Fruit fly (Drosophila melanogaster) whole organism, embryonic: Measurements from ENCODE around the gene Rpt6.
A peak's percentile ranks its signal among the peaks of the same experiment; 100 is the strongest.

Source experiments
- Atf-2 ChIP-seq: fragments of 200-800 bp; sonication (Bioruptor generic); optimal IDR thresholded peaks from 2 replicates; lab custom pipeline; 2016; ENCODE audit warnings: missing biosample characterization, missing genetic modification characterization
- Awh ChIP-seq: fragments of 200-800 bp; sonication (Bioruptor generic); IDR thresholded peaks from 2 replicates; pipeline ENCODE4, ENCODE4 v1.3.6; 2022; ENCODE audit warnings: missing biosample characterization, missing genetic modification characterization
- BtbVII ChIP-seq: fragments of 200-800 bp; sonication (Bioruptor generic); optimal IDR thresholded peaks from 3 replicates; lab custom pipeline; 2017; ENCODE audit warnings: missing biosample characterization, mild to moderate bottlenecking, missing genetic modification characterization
- CG10366 ChIP-seq: fragments of 200-800 bp; sonication (Bioruptor generic); IDR thresholded peaks from 2 replicates; pipeline ENCODE4 v1.3.6; 2022; ENCODE audit warnings: missing biosample characterization, missing genetic modification characterization
- CG12299 ChIP-seq: fragments of 200-800 bp; sonication (Bioruptor generic); optimal IDR thresholded peaks from 2 replicates; lab custom pipeline; 2018; ENCODE audit warnings: missing biosample characterization, mild to moderate bottlenecking, missing genetic modification characterization
- CG1233 ChIP-seq: fragments of 200-800 bp; sonication (Bioruptor generic); optimal IDR thresholded peaks from 4 replicates; lab custom pipeline; 2018; ENCODE audit warnings: missing biosample characterization, mild to moderate bottlenecking, missing genetic modification characterization
- CG14050 ChIP-seq: fragments of 200-800 bp; sonication (Bioruptor generic); IDR thresholded peaks from 3 replicates; pipeline ENCODE4 v1.3.6; 2022; ENCODE audit warnings: missing biosample characterization, missing genetic modification characterization
- CG14667 ChIP-seq: fragments of 200-800 bp; sonication (Bioruptor generic); IDR thresholded peaks from 2 replicates; pipeline ENCODE4 v1.3.6; 2022; ENCODE audit warnings: missing biosample characterization, missing genetic modification characterization
- CG15011 ChIP-seq: fragments of 200-800 bp; sonication (Bioruptor generic); optimal IDR thresholded peaks from 3 replicates; lab custom pipeline; 2018; ENCODE audit warnings: missing biosample characterization, mild to moderate bottlenecking, missing genetic modification characterization
- CG15696 ChIP-seq: fragments of 200-800 bp; sonication (Bioruptor generic); optimal IDR thresholded peaks from 2 replicates; lab custom pipeline; 2019; ENCODE audit warnings: missing biosample characterization, mild to moderate bottlenecking, missing genetic modification characterization, moderate library complexity
- CG1647 ChIP-seq: fragments of 200-800 bp; sonication (Bioruptor generic); optimal IDR thresholded peaks from 3 replicates; lab custom pipeline; 2016; ENCODE audit warnings: missing biosample characterization, missing genetic modification characterization
- CG1832 ChIP-seq: fragments of 200-800 bp; sonication (Bioruptor generic); optimal IDR thresholded peaks from 2 replicates; lab custom pipeline; 2017; ENCODE audit warnings: missing biosample characterization, mild to moderate bottlenecking, missing genetic modification characterization, inconsistent platforms
- CG2875 ChIP-seq: fragments of 200-800 bp; sonication (Bioruptor generic); optimal IDR thresholded peaks from 2 replicates; lab custom pipeline; 2017; ENCODE audit warnings: missing biosample characterization, mild to moderate bottlenecking, missing genetic modification characterization, missing genetic modification reagents
- CG30020 ChIP-seq: fragments of 200-800 bp; optimal IDR thresholded peaks from 2 replicates; lab custom pipeline; 2019; ENCODE audit warnings: missing biosample characterization, mild to moderate bottlenecking, missing genetic modification characterization, moderate library complexity
- CG3163 ChIP-seq: fragments of 200-800 bp; sonication (Bioruptor generic); optimal IDR thresholded peaks from 3 replicates; lab custom pipeline; 2016; ENCODE audit warnings: missing biosample characterization, missing genetic modification characterization
- CG3407 ChIP-seq: fragments of 200-800 bp; sonication (Bioruptor generic); optimal IDR thresholded peaks from 2 replicates; lab custom pipeline; 2018; ENCODE audit warnings: missing biosample characterization, mild to moderate bottlenecking, missing genetic modification characterization
- CG43689 ChIP-seq: fragments of 200-800 bp; sonication (Bioruptor generic); IDR thresholded peaks from 2 replicates; pipeline ENCODE4 v1.3.6; 2022; ENCODE audit warnings: missing biosample characterization, missing genetic modification characterization
- CG6791 ChIP-seq: fragments of 200-800 bp; sonication (Bioruptor generic); IDR thresholded peaks from 3 replicates; pipeline ENCODE4 v1.3.6; 2022; ENCODE audit warnings: missing biosample characterization, missing genetic modification characterization; ENCODE audit not compliant: partially characterized antibody
- CG6854 ChIP-seq: fragments of 200-800 bp; sonication (Bioruptor generic); optimal IDR thresholded peaks from 3 replicates; lab custom pipeline; 2017; ENCODE audit warnings: missing biosample characterization, mild to moderate bottlenecking, missing genetic modification characterization
- CG9817 ChIP-seq: fragments of 200-800 bp; sonication (Bioruptor generic); optimal IDR thresholded peaks from 2 replicates; lab custom pipeline; 2018; ENCODE audit warnings: missing biosample characterization, mild to moderate bottlenecking, missing genetic modification characterization, moderate library complexity
- Camta ChIP-seq: fragments of 200-800 bp; sonication (Bioruptor generic); optimal IDR thresholded peaks from 2 replicates; lab custom pipeline; 2016; ENCODE audit warnings: missing biosample characterization, missing genetic modification characterization
- HHEX ChIP-seq: fragments of 200-800 bp; sonication (Bioruptor generic); optimal IDR thresholded peaks from 3 replicates; lab custom pipeline; 2017; ENCODE audit warnings: missing biosample characterization, mild to moderate bottlenecking, missing genetic modification characterization, missing genetic modification reagents
- Hr51 ChIP-seq, 2 experiments: fragments of 200-800 bp; sonication (Bioruptor generic); optimal IDR thresholded peaks; 2 replicates in 1 of 2; 3 replicates in 1 of 2; lab custom pipeline; 2016 to 2018; ENCODE audit warnings: missing biosample characterization in 2 of 2, missing genetic modification characterization in 2 of 2, mild to moderate bottlenecking in 1 of 2, moderate library complexity in 1 of 2
- Lhr ChIP-seq: fragments of 200-800 bp; sonication (Bioruptor generic); optimal IDR thresholded peaks from 3 replicates; lab custom pipeline; 2017; ENCODE audit warnings: mild to moderate bottlenecking, missing biosample characterization, missing genetic modification reagents, missing genetic modification characterization
- Side ChIP-seq: fragments of 200-800 bp; sonication (Bioruptor generic); optimal IDR thresholded peaks from 2 replicates; lab custom pipeline; 2016; ENCODE audit warnings: missing biosample characterization, missing genetic modification characterization
- Six4 ChIP-seq: fragments of 200-800 bp; sonication (Bioruptor generic); optimal IDR thresholded peaks from 2 replicates; lab custom pipeline; 2016; ENCODE audit warnings: missing biosample characterization, missing genetic modification characterization
- abd-A ChIP-seq: fragments of 200-800 bp; sonication (Bioruptor generic); optimal IDR thresholded peaks from 3 replicates; lab custom pipeline; 2019; ENCODE audit warnings: missing biosample characterization, mild to moderate bottlenecking, missing genetic modification characterization, moderate library complexity
- amos ChIP-seq: fragments of 200-800 bp; sonication (Bioruptor generic); IDR thresholded peaks from 2 replicates; pipeline ENCODE4 v1.3.6; 2022; ENCODE audit warnings: missing biosample characterization, missing genetic modification characterization; ENCODE audit not compliant: partially characterized antibody
- ase ChIP-seq: fragments of 200-800 bp; sonication (Bioruptor generic); IDR thresholded peaks from 3 replicates; pipeline ENCODE4 v1.3.6; 2022; ENCODE audit warnings: missing biosample characterization, missing genetic modification characterization
- az2 ChIP-seq: fragments of 200-800 bp; sonication (Bioruptor generic); optimal IDR thresholded peaks from 3 replicates; lab custom pipeline; 2016; ENCODE audit warnings: missing biosample characterization, missing genetic modification characterization
- cg ChIP-seq: fragments of 200-800 bp; sonication (Bioruptor generic); optimal IDR thresholded peaks from 3 replicates; lab custom pipeline; 2019; ENCODE audit warnings: missing biosample characterization, mild to moderate bottlenecking, missing genetic modification characterization, moderate library complexity
- chm ChIP-seq: fragments of 200-800 bp; sonication (Bioruptor generic); IDR thresholded peaks from 2 replicates; pipeline ENCODE4 v1.3.6; 2022; ENCODE audit warnings: missing biosample characterization, missing genetic modification characterization
- dpn ChIP-seq, 2 experiments: fragments of 200-800 bp; sonication (Bioruptor generic); optimal IDR thresholded peaks; 3 replicates each; lab custom pipeline; 2016; ENCODE audit warnings: missing biosample characterization in 2 of 2, missing genetic modification characterization in 2 of 2
- ems ChIP-seq: fragments of 200-800 bp; sonication (Bioruptor generic); optimal IDR thresholded peaks from 3 replicates; lab custom pipeline; 2016; ENCODE audit warnings: missing biosample characterization, missing genetic modification characterization
- gfzf ChIP-seq: fragments of 200-800 bp; sonication (Bioruptor generic); optimal IDR thresholded peaks from 2 replicates; lab custom pipeline; 2016; ENCODE audit warnings: missing biosample characterization, mild to moderate bottlenecking, missing genetic modification characterization, moderate library complexity
- gro ChIP-seq: fragments of 200-800 bp; sonication (Bioruptor generic); optimal IDR thresholded peaks from 2 replicates; lab custom pipeline; 2016; ENCODE audit warnings: missing biosample characterization, missing genetic modification characterization
- h ChIP-seq: fragments of >200 bp; optimal IDR thresholded peaks from 2 replicates; lab custom pipeline; 2017
- ken ChIP-seq: fragments of 200-800 bp; sonication (Bioruptor generic); IDR thresholded peaks from 3 replicates; pipeline ENCODE4 v1.3.6; 2022; ENCODE audit warnings: missing biosample characterization, missing genetic modification characterization
- lilli ChIP-seq: fragments of 200-800 bp; sonication (Bioruptor generic); optimal IDR thresholded peaks from 3 replicates; lab custom pipeline; 2016; ENCODE audit warnings: missing biosample characterization, missing genetic modification characterization
- luna ChIP-seq: fragments of 200-800 bp; sonication (Bioruptor generic); optimal IDR thresholded peaks from 2 replicates; lab custom pipeline; 2016; ENCODE audit warnings: missing biosample characterization, missing genetic modification characterization
- nmo ChIP-seq: fragments of 200-800 bp; sonication (Bioruptor generic); optimal IDR thresholded peaks from 2 replicates; lab custom pipeline; 2018; ENCODE audit warnings: missing biosample characterization, mild to moderate bottlenecking, missing genetic modification characterization, moderate library complexity
- nom ChIP-seq: fragments of 200-800 bp; sonication (Bioruptor generic); optimal IDR thresholded peaks from 2 replicates; lab custom pipeline; 2017; ENCODE audit warnings: missing biosample characterization, missing genetic modification characterization, mild to moderate bottlenecking, moderate library complexity, missing genetic modification reagents
- pnt ChIP-seq: fragments of 200-800 bp; sonication (Bioruptor generic); optimal IDR thresholded peaks from 3 replicates; lab custom pipeline; 2016; ENCODE audit warnings: missing biosample characterization, missing genetic modification characterization
- pum ChIP-seq: fragments of 200-800 bp; sonication (Bioruptor generic); optimal IDR thresholded peaks from 2 replicates; lab custom pipeline; 2016; ENCODE audit warnings: missing biosample characterization, missing genetic modification characterization
- pzg ChIP-seq: fragments of 200-800 bp; sonication (Bioruptor generic); optimal IDR thresholded peaks from 3 replicates; lab custom pipeline; 2018; ENCODE audit warnings: missing biosample characterization, mild to moderate bottlenecking, missing genetic modification characterization, moderate library complexity
- sens ChIP-seq: fragments of 200-800 bp; sonication (Bioruptor generic); peaks from one replicate; lab custom pipeline; 2016; ENCODE audit warnings: missing biosample characterization, missing genetic modification characterization
- tll ChIP-seq, 2 experiments: fragments of 200-800 bp in 1 of 2; fragments of >200 bp in 1 of 2; sonication (Bioruptor generic) in 1 of 2; optimal IDR thresholded peaks; 2 replicates each; lab custom pipeline; 2017 to 2019; ENCODE audit warnings: missing biosample characterization in 2 of 2, missing genetic modification characterization in 2 of 2, mild to moderate bottlenecking in 1 of 2, moderate library complexity in 1 of 2
- tx ChIP-seq: fragments of 200-800 bp; sonication (Bioruptor generic); optimal IDR thresholded peaks from 2 replicates; lab custom pipeline; 2016; ENCODE audit warnings: missing biosample characterization, missing genetic modification characterization
- usp ChIP-seq: fragments of >200 bp; optimal IDR thresholded peaks from 2 replicates; lab custom pipeline; 2017; ENCODE audit warnings: missing biosample characterization, missing genetic modification characterization
- zen ChIP-seq: fragments of 200-800 bp; sonication (Bioruptor generic); optimal IDR thresholded peaks from 3 replicates; lab custom pipeline; 2018; ENCODE audit warnings: missing biosample characterization, mild to moderate bottlenecking, missing genetic modification characterization, moderate library complexity
- zfh1 ChIP-seq: fragments of 200-800 bp; sonication (Bioruptor generic); IDR thresholded peaks from 3 replicates; pipeline ENCODE4 v1.3.6; 2022; ENCODE audit warnings: missing biosample characterization, missing genetic modification characterization

The Rpt6 gene

DNA sequence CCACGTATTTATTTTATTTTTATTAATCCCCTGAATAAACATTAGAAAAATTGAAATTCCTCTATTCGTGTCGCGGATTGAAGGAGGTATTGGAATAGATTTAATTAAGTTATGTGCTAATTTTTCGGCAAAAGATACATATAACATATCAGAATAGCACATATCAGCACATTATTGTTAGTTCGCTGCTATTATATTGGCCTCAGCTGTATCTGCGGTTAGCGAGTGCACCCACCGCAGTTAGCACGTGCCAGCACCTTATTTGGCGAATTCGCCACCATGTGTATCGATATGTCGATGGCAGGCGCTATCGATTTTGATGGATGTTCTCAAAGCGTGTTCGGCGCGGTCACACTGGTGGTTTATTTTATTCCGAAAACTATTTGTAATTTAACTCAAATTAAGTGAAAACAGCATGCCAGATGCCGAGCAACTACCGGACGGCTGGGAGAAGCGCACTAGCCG lies 29.2 kb downstream of the Rpt6 start, which contains the start of gene dod (continued):
- TF ChIP-seq CG12299 (tag; lab: Kevin White, UChicago) (no peak), Six4 (GFP tag; lab: Kevin White, UChicago) (no peak), CG43689 (GFP tag; lab: Robert Waterston, UW) (no peak), CG6854 (GFP tag; lab: Kevin White, UChicago) (peak; percentile 33), CG3407 (GFP tag; lab: Kevin White, UChicago) (no peak), amos (GFP tag; lab: Robert Waterston, UW) (peak; percentile 87), zfh1 (GFP tag; lab: Robert Waterston, UW) (peak; percentile 59; the same call in 2 of the 3 replicates), nom (GFP tag; lab: Kevin White, UChicago) (peak; percentile 26), CG2875 (GFP tag; lab: Kevin White, UChicago) (peak; percentile 10), gro (GFP tag; lab: Kevin White, UChicago) (peak; percentile 55), BtbVII (peak; percentile 21), CG30020 (tag; lab: Kevin White, UChicago) (peak; percentile 7), Side (GFP tag; lab: Kevin White, UChicago) (peak; percentile 20), az2 (GFP tag; lab: Kevin White, UChicago) (peak; percentile 53), Atf-2 (no peak), CG1832 (no peak), lilli (GFP tag; lab: Kevin White, UChicago) (peak; percentile 75), Hr51 (GFP tag; optimal IDR thresholded peaks at IDR 0.05; lab: Kevin White, UChicago) (peak; percentile 38 to 57), HHEX (GFP tag; lab: Kevin White, UChicago) (peak; percentile 13), pzg (GFP tag; lab: Kevin White, UChicago) (peak; percentile 99), abd-A (tag; lab: Kevin White, UChicago) (no peak), CG14050 (0 out of 3 replicates have a peak, but pooled peaks have one; percentile 14), tll (GFP tag; optimal IDR thresholded peaks at IDR 0.05; lab: Kevin White, UChicago) (no peak), pum (GFP tag; lab: Kevin White, UChicago) (peak; percentile 44), CG14667 (no peak), usp (GFP tag; lab: Kevin White, UChicago) (no peak), ase (GFP tag; lab: Robert Waterston, UW) (no peak), Lhr (GFP tag; lab: Kevin White, UChicago) (peak; percentile 74), tx (no peak), chm (GFP tag; lab: Robert Waterston, UW) (peak; percentile 38; the same call in 1 of the 2 replicates), CG9817 (tag; lab: Kevin White, UChicago) (peak; percentile 31), nmo (peak; percentile 68), CG1233 (GFP tag; lab: Kevin White, UChicago) (no peak), sens (peak; percentile 90), pnt (GFP tag; lab: Kevin White, UChicago) (no peak), CG1647 (GFP tag; lab: Kevin White, UChicago) (no peak), Awh (no peak), ken (peak; percentile 47; the same call in 1 of the 3 replicates), CG6791 (GFP tag; lab: Robert Waterston, UW) (peak; percentile 79), CG3163 (GFP tag; lab: Kevin White, UChicago) (no peak), h (no peak), zen (tag; lab: Kevin White, UChicago) (peak; percentile 78), dpn (GFP tag; optimal IDR thresholded peaks at IDR 0.05; lab: Kevin White, UChicago) (peak; percentile 44 to 52), ems (peak; percentile 44), cg (no peak), CG15696 (tag; lab: Kevin White, UChicago) (no peak), Camta (GFP tag; lab: Kevin White, UChicago) (peak; percentile 11), CG10366 (GFP tag; lab: Robert Waterston, UW) (peak; percentile 17; the same call in 1 of the 2 replicates), luna (no peak), CG15011 (GFP tag; lab: Kevin White, UChicago) (no peak), gfzf (peak; percentile 95)
